Fruit fly (Drosophila melanogaster): ENCODE measurements around the gene CG32576.

The CG32576 gene

dm6 chrX:16288492-16288964 is at the start of gene CG32576, which contains the start of gene caz:
CG32576 (minus strand) TSS chrX:16288533.
caz (plus strand) TSS chrX:16288810.
- TF ChIP-seq CG9727 (GFP tag; optimal IDR thresholded peaks at IDR 0.05) (peak; percentile 26), Chrac-16 (GFP tag; optimal IDR thresholded peaks at IDR 0.05) (peak; percentile 7), Sry-δ (GFP tag; optimal IDR thresholded peaks at IDR 0.05) (peak; percentile 81), CG8359 (GFP tag; optimal IDR thresholded peaks at IDR 0.05; ENCODE audit: borderline replicate concordance) (no peak), Dll (GFP tag; IDR thresholded peaks at IDR 0.05; ENCODE audit: partially characterized antibody) (peak; percentile 77), CG10267 (tag; optimal IDR thresholded peaks at IDR 0.05) (peak; percentile 96), Antp (GFP tag; optimal IDR thresholded peaks at IDR 0.05) (peak; percentile 24), chinmo (GFP tag; IDR thresholded peaks at IDR 0.05; ENCODE audit: partially characterized antibody) (no peak), NC2β (GFP tag; optimal IDR thresholded peaks at IDR 0.05) (no peak), slou (GFP tag; optimal IDR thresholded peaks at IDR 0.05) (no peak), Tbp (GFP tag; optimal IDR thresholded peaks at IDR 0.05) (no peak), CG10147 (GFP tag; optimal IDR thresholded peaks at IDR 0.05) (peak; percentile 22), CG4820 (GFP tag; optimal IDR thresholded peaks at IDR 0.05) (peak; percentile 18), twi (tag; optimal IDR thresholded peaks at IDR 0.05) (peak; percentile 22), CG30403 (GFP tag; optimal IDR thresholded peaks at IDR 0.05) (peak; percentile 56), CG32767 (GFP tag; IDR thresholded peaks at IDR 0.05) (0 out of 2 replicates have a peak, but pooled peaks have one; percentile 20), CG31365 (tag; optimal IDR thresholded peaks at IDR 0.05) (no peak), CG4282 (GFP tag; optimal IDR thresholded peaks at IDR 0.05) (no peak), Taf1 (GFP tag; IDR thresholded peaks at IDR 0.05) (0 out of 2 replicates have a peak, but pooled peaks have one; percentile 42), CG34422 (GFP tag; IDR thresholded peaks at IDR 0.05) (0 out of 3 replicates have a peak, but pooled peaks have one; percentile 9), sens (GFP tag) (peak; percentile 66), unpg (GFP tag; optimal IDR thresholded peaks at IDR 0.05) (peak; percentile 31), CG12104 (GFP tag; optimal IDR thresholded peaks at IDR 0.05) (peak; percentile 24), CoRest (tag; optimal IDR thresholded peaks at IDR 0.05) (peak; percentile 28), ken (GFP tag; IDR thresholded peaks at IDR 0.05) (0 out of 3 replicates have a peak, but pooled peaks have one; percentile 34), amos (GFP tag; IDR thresholded peaks at IDR 0.05; ENCODE audit: partially characterized antibody) (peak; percentile 64), fd3F (GFP tag; optimal IDR thresholded peaks at IDR 0.05) (peak; percentile 13), Mes4 (GFP tag; optimal IDR thresholded peaks at IDR 0.05) (no peak), inv (GFP tag; IDR thresholded peaks at IDR 0.05; ENCODE audit: partially characterized antibody) (peak; percentile 67; the same call in 1 of the 2 replicates), grau (tag; optimal IDR thresholded peaks at IDR 0.05) (peak; percentile 44), CG4424 (GFP tag; optimal IDR thresholded peaks at IDR 0.05) (peak; percentile 28), CG31441 (GFP tag; IDR thresholded peaks at IDR 0.05) (no peak; the same call in none of the 2 replicates), CG3995 (GFP tag; optimal IDR thresholded peaks at IDR 0.05) (peak; percentile 28), dan (GFP tag; IDR thresholded peaks at IDR 0.05) (no peak), CG2129 (GFP tag; IDR thresholded peaks at IDR 0.05; ENCODE audit: partially characterized antibody) (peak; percentile 39; the same call in 1 of the 2 replicates), Hmr (GFP tag; optimal IDR thresholded peaks at IDR 0.05) (no peak), CG34224 (GFP tag; IDR thresholded peaks at IDR 0.05; ENCODE audit: partially characterized antibody) (peak; percentile 60), E2f2 (GFP tag; IDR thresholded peaks at IDR 0.05) (peak; percentile 51; the same call in 1 of the 2 replicates), CTCF (GFP tag; optimal IDR thresholded peaks at IDR 0.05) (peak; percentile 47), zen (tag; optimal IDR thresholded peaks at IDR 0.05) (peak; percentile 73), Myb (GFP tag; optimal IDR thresholded peaks at IDR 0.05) (peak; percentile 40), CG17829 (tag; optimal IDR thresholded peaks at IDR 0.05) (peak; percentile 53), crp (GFP tag; optimal IDR thresholded peaks at IDR 0.05) (peak; percentile 2 to 88), CG2120 (GFP tag; optimal IDR thresholded peaks at IDR 0.05) (peak; percentile 57), Bgb (GFP tag; IDR thresholded peaks at IDR 0.05; ENCODE audit: partially characterized antibody) (peak; percentile 35), chif (GFP tag; optimal IDR thresholded peaks at IDR 0.05) (peak in 1 of 2 experiments; percentile 16), Sin3A (optimal IDR thresholded peaks at IDR 0.05) (peak; percentile 65), CG15601 (tag; optimal IDR thresholded peaks at IDR 0.05) (peak; percentile 72), CG34376 (GFP tag; optimal IDR thresholded peaks at IDR 0.05) (peak; percentile 16), Xbp1 (GFP tag; optimal IDR thresholded peaks at IDR 0.05) (peak; percentile 60)
